Worm (Caenorhabditis elegans) whole organism, young adult: ENCODE results near the gene hsp-110.
A peak's percentile ranks its signal among the peaks of the same experiment; 100 is the strongest.

ENCODE experiments used
- B0019.2 ChIP-seq: fragments of 200-800 bp; sonication (Bioruptor generic); conservative IDR thresholded peaks from 2 replicates; pipeline ENCODE4 v1.3.6; 2022; ENCODE audit warnings: missing genetic modification reagents, missing genetic modification characterization, missing compliant biosample characterization
- B0261.1 ChIP-seq: sonication (generic microtip); optimal IDR thresholded peaks from 2 replicates; lab custom pipeline; 2016; ENCODE audit warnings: mild to moderate bottlenecking, missing genetic modification characterization, moderate library complexity, missing compliant biosample characterization
- B0336.3 ChIP-seq: fragments of 200-800 bp; sonication (Bioruptor generic); IDR thresholded peaks from 2 replicates; pipeline ENCODE4 v1.3.6; 2022; ENCODE audit warnings: missing genetic modification characterization, missing compliant biosample characterization
- C17E4.6 ChIP-seq: fragments of 200-800 bp; sonication (Bioruptor generic); IDR thresholded peaks from 2 replicates; pipeline ENCODE4 v1.3.6; 2022; ENCODE audit warnings: missing genetic modification reagents, missing genetic modification characterization, missing compliant biosample characterization
- F10E7.11 ChIP-seq: sonication (generic microtip); optimal IDR thresholded peaks from 2 replicates; lab custom pipeline; 2017; ENCODE audit warnings: mild to moderate bottlenecking, missing genetic modification characterization, moderate library complexity, missing compliant biosample characterization
- F23B12.7 ChIP-seq: sonication (generic microtip); optimal IDR thresholded peaks from 2 replicates; lab custom pipeline; 2017; ENCODE audit warnings: missing genetic modification characterization, mild to moderate bottlenecking, missing compliant biosample characterization, antibody characterized with exemption, moderate library complexity; ENCODE audit not compliant: insufficient read depth
- F33H1.4 ChIP-seq: fragments of 200-800 bp; sonication (Bioruptor generic); IDR thresholded peaks from 2 replicates; pipeline ENCODE4 v1.3.6; 2022; ENCODE audit warnings: missing genetic modification reagents, missing genetic modification characterization, missing compliant biosample characterization
- F49E8.2 ChIP-seq: sonication (generic microtip); optimal IDR thresholded peaks from 3 replicates; lab custom pipeline; 2017; ENCODE audit warnings: missing genetic modification characterization, mild to moderate bottlenecking, missing compliant biosample characterization, antibody characterized with exemption, moderate library complexity; ENCODE audit not compliant: insufficient read depth
- F52B5.7 ChIP-seq: sonication (generic microtip); optimal IDR thresholded peaks from 2 replicates; lab custom pipeline; 2016; ENCODE audit warnings: mild to moderate bottlenecking, missing genetic modification characterization, missing compliant biosample characterization
- K12H6.12 ChIP-seq: fragments of 200-800 bp; sonication (Bioruptor generic); optimal IDR thresholded peaks from 2 replicates; lab custom pipeline; 2018; ENCODE audit warnings: mild to moderate bottlenecking, missing genetic modification characterization, missing compliant biosample characterization
- Y53G8AR.9 ChIP-seq: fragments of 200-800 bp; sonication (Bioruptor generic); conservative IDR thresholded peaks from 2 replicates; pipeline ENCODE4 v1.3.6; 2022; ENCODE audit warnings: missing genetic modification reagents, missing genetic modification characterization, missing compliant biosample characterization
- Y56A3A.18 ChIP-seq: fragments of 200-800 bp; sonication (Bioruptor generic); IDR thresholded peaks from 2 replicates; pipeline ENCODE4 v1.3.6; 2022; ENCODE audit warnings: missing genetic modification reagents, missing genetic modification characterization, missing compliant biosample characterization
- Y79H2A.3 ChIP-seq: fragments of 200-800 bp; sonication (Bioruptor generic); conservative IDR thresholded peaks from 2 replicates; pipeline ENCODE4 v1.3.6; 2022; ENCODE audit warnings: missing genetic modification reagents, missing genetic modification characterization, missing compliant biosample characterization
- ama-1 ChIP-seq, 3 experiments: fragments of 150-350 bp in 1 of 3; sonication (generic microtip) in 2 of 3; optimal IDR thresholded peaks; 2 replicates each; lab custom pipeline; 2014 to 2018; ENCODE audit warnings: missing biosample characterization in 2 of 3, missing genetic modification characterization in 2 of 3, missing genetic modification reagents in 2 of 3
- atf-7 ChIP-seq: sonication (generic microtip); optimal IDR thresholded peaks from 2 replicates; lab custom pipeline; 2017; ENCODE audit warnings: mild to moderate bottlenecking, missing genetic modification characterization, missing compliant biosample characterization
- athp-1 ChIP-seq: sonication (generic microtip); optimal IDR thresholded peaks from 2 replicates; lab custom pipeline; 2017; ENCODE audit warnings: mild to moderate bottlenecking, missing genetic modification characterization, missing compliant biosample characterization
- attf-3 ChIP-seq: fragments of 200-800 bp; sonication (Bioruptor generic); conservative IDR thresholded peaks from 2 replicates; pipeline ENCODE4 v1.3.6; 2022; ENCODE audit warnings: missing genetic modification reagents, missing genetic modification characterization, missing compliant biosample characterization
- attf-6 ChIP-seq: fragments of 200-800 bp; sonication (Bioruptor generic); IDR thresholded peaks from 2 replicates; pipeline ENCODE4 v1.3.6; 2022; ENCODE audit warnings: missing genetic modification reagents, missing genetic modification characterization, missing compliant biosample characterization
- bed-1 ChIP-seq: fragments of 200-800 bp; sonication (Bioruptor generic); IDR thresholded peaks from 2 replicates; pipeline ENCODE4 v1.3.6; 2022; ENCODE audit warnings: missing genetic modification reagents, missing genetic modification characterization, missing compliant biosample characterization
- cebp-1 ChIP-seq, 2 experiments: fragments of 200-800 bp in 1 of 2; sonication (Bioruptor generic) in 1 of 2; sonication (generic microtip) in 1 of 2; IDR thresholded peaks in 1 of 2; optimal IDR thresholded peaks in 1 of 2; 2 replicates each; pipeline versions ENCODE4 v1.3.6 to Lab custom; 2017 to 2022; ENCODE audit warnings: missing compliant biosample characterization in 2 of 2, missing genetic modification characterization in 2 of 2, mild to moderate bottlenecking in 1 of 2, missing genetic modification reagents in 1 of 2, moderate library complexity in 1 of 2
- ceh-58 ChIP-seq: fragments of 200-800 bp; sonication (Bioruptor generic); IDR thresholded peaks from 2 replicates; pipeline ENCODE4 v1.3.6; 2022; ENCODE audit warnings: missing genetic modification characterization, missing compliant biosample characterization
- chd-7 ChIP-seq: sonication (generic microtip); optimal IDR thresholded peaks from 2 replicates; lab custom pipeline; 2016; ENCODE audit warnings: mild to moderate bottlenecking, missing genetic modification characterization, moderate library complexity, missing compliant biosample characterization
- dox-1 ChIP-seq: fragments of 200-800 bp; sonication (Bioruptor generic); IDR thresholded peaks from 2 replicates; pipeline ENCODE4 v1.3.6; 2022; ENCODE audit warnings: missing genetic modification reagents, missing genetic modification characterization, missing compliant biosample characterization
- dpff-1 ChIP-seq: sonication (generic microtip); optimal IDR thresholded peaks from 2 replicates; lab custom pipeline; 2017; ENCODE audit warnings: mild to moderate bottlenecking, missing genetic modification characterization, missing compliant biosample characterization
- efl-1 ChIP-seq: fragments of 150-350 bp; optimal IDR thresholded peaks from 2 replicates; lab custom pipeline; 2014; ENCODE audit warnings: missing biosample characterization, missing genetic modification reagents, missing genetic modification characterization
- ekl-4 ChIP-seq: fragments of 200-800 bp; sonication (Bioruptor generic); IDR thresholded peaks from 2 replicates; pipeline ENCODE4 v1.3.6; 2022; ENCODE audit warnings: missing genetic modification reagents, missing genetic modification characterization, missing compliant biosample characterization
- hsf-1 ChIP-seq: fragments of 200-800 bp; sonication (Bioruptor generic); IDR thresholded peaks from 2 replicates; pipeline ENCODE4 v1.3.6; 2022; ENCODE audit warnings: missing genetic modification reagents, missing genetic modification characterization, missing compliant biosample characterization
- lin-35 ChIP-seq, 3 experiments: fragments of 150-350 bp in 2 of 3; sonication (generic microtip) in 1 of 3; optimal IDR thresholded peaks; 2 replicates each; lab custom pipeline; 2014 to 2018; ENCODE audit warnings: missing biosample characterization in 3 of 3, missing genetic modification characterization in 3 of 3, missing genetic modification reagents in 3 of 3
- lin-54 ChIP-seq: fragments of 200-800 bp; sonication (Bioruptor generic); optimal IDR thresholded peaks from 2 replicates; lab custom pipeline; 2018; ENCODE audit warnings: mild to moderate bottlenecking, missing genetic modification characterization, missing compliant biosample characterization
- madf-6 ChIP-seq: fragments of 200-800 bp; sonication (Bioruptor generic); IDR thresholded peaks from 2 replicates; pipeline ENCODE4 v1.3.6; 2022; ENCODE audit warnings: missing genetic modification reagents, missing genetic modification characterization, missing compliant biosample characterization
- nfya-2 ChIP-seq: fragments of 200-800 bp; sonication (Bioruptor generic); IDR thresholded peaks from 2 replicates; pipeline ENCODE4 v1.3.6; 2022; ENCODE audit warnings: missing genetic modification reagents, missing genetic modification characterization, missing compliant biosample characterization
- nfyb-1 ChIP-seq: fragments of 200-800 bp; sonication (Bioruptor generic); IDR thresholded peaks from 2 replicates; pipeline ENCODE4 v1.3.6; 2022; ENCODE audit warnings: missing genetic modification reagents, missing genetic modification characterization, missing compliant biosample characterization
- nhr-90 ChIP-seq: sonication (generic microtip); optimal IDR thresholded peaks from 2 replicates; lab custom pipeline; 2016; ENCODE audit warnings: missing genotype, mild to moderate bottlenecking, missing genetic modification characterization, missing compliant biosample characterization
- pbrm-1 ChIP-seq: fragments of 200-800 bp; sonication (Bioruptor generic); IDR thresholded peaks from 2 replicates; pipeline ENCODE4 v1.3.6; 2022; ENCODE audit warnings: missing genetic modification reagents, missing genetic modification characterization, missing compliant biosample characterization
- rcor-1 ChIP-seq: fragments of 200-800 bp; sonication (Bioruptor generic); IDR thresholded peaks from 2 replicates; pipeline ENCODE4 v1.3.6; 2022; ENCODE audit warnings: missing genetic modification reagents, missing genetic modification characterization, missing compliant biosample characterization
- repo-1 ChIP-seq: sonication (generic microtip); optimal IDR thresholded peaks from 2 replicates; lab custom pipeline; 2017; ENCODE audit warnings: mild to moderate bottlenecking, missing genetic modification characterization, missing compliant biosample characterization
- rpc-1 ChIP-seq, 2 experiments: fragments of 150-350 bp in 1 of 2; sonication (generic microtip) in 1 of 2; optimal IDR thresholded peaks; 2 replicates each; lab custom pipeline; 2014 to 2018; ENCODE audit warnings: missing biosample characterization in 1 of 2, missing genetic modification characterization in 1 of 2, missing genetic modification reagents in 1 of 2, missing genotype in 1 of 2
- snpc-1.3 ChIP-seq: sonication (generic microtip); optimal IDR thresholded peaks from 2 replicates; lab custom pipeline; 2017; ENCODE audit warnings: missing genetic modification characterization, mild to moderate bottlenecking, missing compliant biosample characterization, antibody characterized with exemption, moderate library complexity, missing genotype, missing genetic modification reagents; ENCODE audit not compliant: insufficient read depth
- sptf-2 ChIP-seq: fragments of 200-800 bp; sonication (Bioruptor generic); optimal IDR thresholded peaks from 2 replicates; lab custom pipeline; 2018; ENCODE audit warnings: mild to moderate bottlenecking, missing genetic modification characterization, missing compliant biosample characterization
- tbp1 ChIP-seq: fragments of 200-800 bp; sonication (Bioruptor generic); optimal IDR thresholded peaks from 2 replicates; lab custom pipeline; 2018; ENCODE audit warnings: mild to moderate bottlenecking, missing genetic modification characterization, missing compliant biosample characterization
- tlf-1 ChIP-seq: fragments of 200-800 bp; sonication (Bioruptor generic); optimal IDR thresholded peaks from 2 replicates; lab custom pipeline; 2018; ENCODE audit warnings: mild to moderate bottlenecking, missing genetic modification characterization, missing compliant biosample characterization
- xnd-1 ChIP-seq: sonication (generic microtip); optimal IDR thresholded peaks from 2 replicates; lab custom pipeline; 2016; ENCODE audit warnings: missing genotype, missing genetic modification reagents, missing genetic modification characterization, missing compliant biosample characterization
- zfh-2 ChIP-seq: fragments of 200-800 bp; sonication (Bioruptor generic); conservative IDR thresholded peaks from 2 replicates; pipeline ENCODE4 v1.3.6; 2022; ENCODE audit warnings: missing genetic modification reagents, missing genetic modification characterization, missing compliant biosample characterization
- ztf-18 ChIP-seq: sonication (generic microtip); optimal IDR thresholded peaks from 2 replicates; lab custom pipeline; 2016; ENCODE audit warnings: missing genotype, mild to moderate bottlenecking, missing genetic modification characterization, missing compliant biosample characterization
- ztf-28 ChIP-seq: fragments of 200-800 bp; sonication (Bioruptor generic); IDR thresholded peaks from 2 replicates; pipeline ENCODE4 v1.3.6; 2022; ENCODE audit warnings: missing genetic modification reagents, missing genetic modification characterization, missing compliant biosample characterization

hsp-110 gene

ce11 chrIII:8449160-8449807 lies 2.6 kb upstream of the hsp-110 start, which contains the start of gene mrpl-32:
mrpl-32 (plus strand) TSS chrIII:8449757.
- peak; percentile 12 for TF ChIP-seq dpff-1 (tag; lab: Kevin White, UChicago)
- TF ChIP-seq Y53G8AR.9, result peak; percentile 76
- no peak for TF ChIP-seq ztf-18 (tag; lab: Kevin White, UChicago)
- peak; percentile 8 for TF ChIP-seq efl-1 (GFP tag; lab: Kevin White, UChicago)
- peak; percentile 62 for TF ChIP-seq lin-54
- no peak for TF ChIP-seq dox-1 (GFP tag; lab: Robert Waterston, UW)
- no peak for TF ChIP-seq sptf-2 (GFP tag; lab: Kevin White, UChicago)
- no peak for TF ChIP-seq C17E4.6
- TF ChIP-seq repo-1 (tag; lab: Kevin White, UChicago), result peak; percentile 89
- TF ChIP-seq cebp-1 (GFP tag; IDR thresholded peaks at IDR 0.05; lab: Robert Waterston, UW), result no peak
- peak; percentile 28 for TF ChIP-seq cebp-1 (tag; optimal IDR thresholded peaks at IDR 0.05; lab: Kevin White, UChicago)
- TF ChIP-seq attf-6 (GFP tag; lab: Robert Waterston, UW), result no peak; the same call in 1 of the 2 replicates
- peak; percentile 42 for TF ChIP-seq tbp1 (GFP tag; lab: Kevin White, UChicago)
- peak; percentile 35 for TF ChIP-seq tlf-1
- TF ChIP-seq Y79H2A.3, result 0 out of 2 replicates have a peak, but pooled peaks have one; percentile 19
- 0 out of 2 replicates have a peak, but pooled peaks have one; percentile 19 for TF ChIP-seq pbrm-1
- 0 out of 2 replicates have a peak, but pooled peaks have one; percentile 11 for TF ChIP-seq ceh-58 (GFP tag; lab: Robert Waterston, UW)
- peak; percentile 8 for TF ChIP-seq B0261.1
- TF ChIP-seq chd-7, result peak; percentile 33
- no peak for TF ChIP-seq nhr-90 (tag; lab: Kevin White, UChicago)
- no peak for TF ChIP-seq F52B5.7
- no peak for TF ChIP-seq B0019.2
- TF ChIP-seq K12H6.12 (tag; lab: Kevin White, UChicago), result no peak
- TF ChIP-seq ama-1 (optimal IDR thresholded peaks at IDR 0.05; lab: Kevin White, UChicago), result peak; percentile 30
- peak; percentile 2 to 54 for TF ChIP-seq ama-1 (GFP tag; optimal IDR thresholded peaks at IDR 0.05; lab: Kevin White, UChicago)
- peak; percentile 87 for TF ChIP-seq hsf-1 (GFP tag; lab: Robert Waterston, UW)
- TF ChIP-seq B0336.3 (GFP tag; lab: Robert Waterston, UW), result peak; percentile 81
- TF ChIP-seq F49E8.2, result peak; percentile 51
- peak; percentile 81 for TF ChIP-seq F10E7.11 (tag; lab: Kevin White, UChicago)
- TF ChIP-seq Y56A3A.18 (GFP tag; lab: Robert Waterston, UW), result peak; percentile 82; the same call in 1 of the 2 replicates
- 0 out of 2 replicates have a peak, but pooled peaks have one; percentile 33 for TF ChIP-seq attf-3 (GFP tag; lab: Robert Waterston, UW)
- peak; percentile 79 for TF ChIP-seq ekl-4
- peak; percentile 39 for TF ChIP-seq atf-7 (tag; lab: Kevin White, UChicago)
- peak; percentile 68; the same call in 1 of the 2 replicates for TF ChIP-seq nfyb-1
- no peak for TF ChIP-seq zfh-2
- peak; percentile 68 for TF ChIP-seq madf-6
- 0 out of 2 replicates have a peak, but pooled peaks have one; percentile 79 for TF ChIP-seq bed-1 (GFP tag; lab: Robert Waterston, UW)
- TF ChIP-seq rcor-1 (GFP tag; lab: Robert Waterston, UW), result 0 out of 2 replicates have a peak, but pooled peaks have one; percentile 5
- TF ChIP-seq snpc-1.3, result peak; percentile 51
- TF ChIP-seq F33H1.4 (GFP tag; lab: Robert Waterston, UW), result peak; percentile 33; the same call in 1 of the 2 replicates
- no peak for TF ChIP-seq nfya-2 (GFP tag; lab: Robert Waterston, UW)
- no peak for TF ChIP-seq ztf-28 (GFP tag; lab: Robert Waterston, UW)
- peak in 1 of 3 experiments; percentile 13 for TF ChIP-seq lin-35 (GFP tag; optimal IDR thresholded peaks at IDR 0.05; lab: Kevin White, UChicago)
- peak; percentile 16 for TF ChIP-seq F23B12.7 (tag; lab: Kevin White, UChicago)
- peak; percentile 8 for TF ChIP-seq rpc-1 (optimal IDR thresholded peaks at IDR 0.05; lab: Kevin White, UChicago)
- TF ChIP-seq rpc-1 (tag; optimal IDR thresholded peaks at IDR 0.05; lab: Kevin White, UChicago), result no peak
- TF ChIP-seq athp-1 (tag; lab: Kevin White, UChicago), result peak; percentile 66
- peak; percentile 38 for TF ChIP-seq xnd-1 (tag; lab: Kevin White, UChicago)
